Worm (Caenorhabditis elegans) whole organism, young adult: ENCODE results near the gene nphp-4.
A peak's percentile ranks its signal among the peaks of the same experiment; 100 is the strongest.

Source experiments
- B0019.2 ChIP-seq: fragments of 200-800 bp; sonication (Bioruptor generic); conservative IDR thresholded peaks from 2 replicates; pipeline ENCODE4 v1.3.6; 2022; ENCODE audit warnings: missing genetic modification reagents, missing genetic modification characterization, missing compliant biosample characterization
- B0336.3 ChIP-seq: fragments of 200-800 bp; sonication (Bioruptor generic); IDR thresholded peaks from 2 replicates; pipeline ENCODE4 v1.3.6; 2022; ENCODE audit warnings: missing genetic modification characterization, missing compliant biosample characterization
- F10E7.11 ChIP-seq: sonication (generic microtip); optimal IDR thresholded peaks from 2 replicates; lab custom pipeline; 2017; ENCODE audit warnings: mild to moderate bottlenecking, missing genetic modification characterization, moderate library complexity, missing compliant biosample characterization
- F23B12.7 ChIP-seq: sonication (generic microtip); optimal IDR thresholded peaks from 2 replicates; lab custom pipeline; 2017; ENCODE audit warnings: missing genetic modification characterization, mild to moderate bottlenecking, missing compliant biosample characterization, antibody characterized with exemption, moderate library complexity; ENCODE audit not compliant: insufficient read depth
- F49E8.2 ChIP-seq: sonication (generic microtip); optimal IDR thresholded peaks from 3 replicates; lab custom pipeline; 2017; ENCODE audit warnings: missing genetic modification characterization, mild to moderate bottlenecking, missing compliant biosample characterization, antibody characterized with exemption, moderate library complexity; ENCODE audit not compliant: insufficient read depth
- F52B5.7 ChIP-seq: sonication (generic microtip); optimal IDR thresholded peaks from 2 replicates; lab custom pipeline; 2016; ENCODE audit warnings: mild to moderate bottlenecking, missing genetic modification characterization, missing compliant biosample characterization
- K12H6.12 ChIP-seq: fragments of 200-800 bp; sonication (Bioruptor generic); optimal IDR thresholded peaks from 2 replicates; lab custom pipeline; 2018; ENCODE audit warnings: mild to moderate bottlenecking, missing genetic modification characterization, missing compliant biosample characterization
- T07F8.4 ChIP-seq: sonication (generic microtip); optimal IDR thresholded peaks from 2 replicates; lab custom pipeline; 2016; ENCODE audit warnings: mild to moderate bottlenecking, missing genetic modification characterization, moderate library complexity, missing compliant biosample characterization
- Y79H2A.3 ChIP-seq: fragments of 200-800 bp; sonication (Bioruptor generic); conservative IDR thresholded peaks from 2 replicates; pipeline ENCODE4 v1.3.6; 2022; ENCODE audit warnings: missing genetic modification reagents, missing genetic modification characterization, missing compliant biosample characterization
- Y95B8A.8 ChIP-seq: fragments of 200-800 bp; sonication (Bioruptor generic); IDR thresholded peaks from 2 replicates; pipeline ENCODE4 v1.3.6; 2022; ENCODE audit warnings: missing genetic modification reagents, missing genetic modification characterization, missing compliant biosample characterization
- akir-1 ChIP-seq: fragments of 200-800 bp; sonication (Bioruptor generic); optimal IDR thresholded peaks from 2 replicates; lab custom pipeline; 2018; ENCODE audit warnings: mild to moderate bottlenecking, missing genetic modification characterization, moderate library complexity, missing compliant biosample characterization
- ama-1 ChIP-seq, 3 experiments: fragments of 150-350 bp in 1 of 3; sonication (generic microtip) in 2 of 3; optimal IDR thresholded peaks; 2 replicates each; lab custom pipeline; 2014 to 2018; ENCODE audit warnings: missing biosample characterization in 2 of 3, missing genetic modification characterization in 2 of 3, missing genetic modification reagents in 2 of 3
- aptf-2 ChIP-seq: fragments of 200-800 bp; sonication (Bioruptor generic); conservative IDR thresholded peaks from 2 replicates; pipeline ENCODE4 v1.3.6; 2022; ENCODE audit warnings: missing genetic modification reagents, missing genetic modification characterization, missing compliant biosample characterization
- athp-1 ChIP-seq: sonication (generic microtip); optimal IDR thresholded peaks from 2 replicates; lab custom pipeline; 2017; ENCODE audit warnings: mild to moderate bottlenecking, missing genetic modification characterization, missing compliant biosample characterization
- attf-5 ChIP-seq: fragments of 200-800 bp; sonication (Bioruptor generic); optimal IDR thresholded peaks from 2 replicates; lab custom pipeline; 2018; ENCODE audit warnings: mild to moderate bottlenecking, missing genetic modification characterization, missing compliant biosample characterization
- attf-6 ChIP-seq: fragments of 200-800 bp; sonication (Bioruptor generic); IDR thresholded peaks from 2 replicates; pipeline ENCODE4 v1.3.6; 2022; ENCODE audit warnings: missing genetic modification reagents, missing genetic modification characterization, missing compliant biosample characterization
- ccch-3 ChIP-seq: fragments of 200-800 bp; sonication (Bioruptor generic); optimal IDR thresholded peaks from 2 replicates; lab custom pipeline; 2018; ENCODE audit warnings: mild to moderate bottlenecking, missing genetic modification characterization, missing compliant biosample characterization
- ceh-100 ChIP-seq: fragments of 200-800 bp; sonication (Bioruptor generic); IDR thresholded peaks from 2 replicates; pipeline ENCODE4 v1.3.6; 2022; ENCODE audit warnings: missing genetic modification reagents, missing genetic modification characterization, missing compliant biosample characterization
- ceh-40 ChIP-seq: fragments of 200-800 bp; sonication (Bioruptor generic); IDR thresholded peaks from 2 replicates; pipeline ENCODE4 v1.3.6; 2022; ENCODE audit warnings: missing genetic modification characterization, missing compliant biosample characterization
- ceh-79 ChIP-seq: sonication (generic microtip); optimal IDR thresholded peaks from 2 replicates; lab custom pipeline; 2017; ENCODE audit warnings: mild to moderate bottlenecking, missing genetic modification characterization, missing compliant biosample characterization
- die-1 ChIP-seq: sonication (generic microtip); optimal IDR thresholded peaks from 2 replicates; lab custom pipeline; 2016; ENCODE audit warnings: missing genotype, mild to moderate bottlenecking, missing genetic modification characterization, missing compliant biosample characterization
- egl-18 ChIP-seq: fragments of 200-800 bp; sonication (Bioruptor generic); IDR thresholded peaks from 2 replicates; pipeline ENCODE4 v1.3.6; 2022; ENCODE audit warnings: missing genetic modification reagents, missing genetic modification characterization, missing compliant biosample characterization
- egrh-3 ChIP-seq: fragments of 200-800 bp; sonication (Bioruptor generic); IDR thresholded peaks from 2 replicates; pipeline ENCODE4 v1.3.6; 2022; ENCODE audit warnings: missing genetic modification reagents, missing genetic modification characterization, missing compliant biosample characterization
- gei-17 ChIP-seq: fragments of 200-800 bp; sonication (Bioruptor generic); optimal IDR thresholded peaks from 2 replicates; lab custom pipeline; 2018; ENCODE audit warnings: mild to moderate bottlenecking, missing genetic modification characterization, missing compliant biosample characterization
- hlh-26 ChIP-seq: fragments of 200-800 bp; sonication (Bioruptor generic); conservative IDR thresholded peaks from 2 replicates; pipeline ENCODE4 v1.3.6; 2022; ENCODE audit warnings: missing genetic modification reagents, missing genetic modification characterization, missing compliant biosample characterization
- let-526 ChIP-seq: fragments of 200-800 bp; sonication (Bioruptor generic); IDR thresholded peaks from 2 replicates; pipeline ENCODE4 v1.3.6; 2022; ENCODE audit warnings: missing genetic modification reagents, missing genetic modification characterization, missing compliant biosample characterization
- lin-54 ChIP-seq: fragments of 200-800 bp; sonication (Bioruptor generic); optimal IDR thresholded peaks from 2 replicates; lab custom pipeline; 2018; ENCODE audit warnings: mild to moderate bottlenecking, missing genetic modification characterization, missing compliant biosample characterization
- lir-1 ChIP-seq: fragments of 200-800 bp; sonication (Bioruptor generic); conservative IDR thresholded peaks from 2 replicates; pipeline ENCODE4 v1.3.6; 2022; ENCODE audit warnings: missing genetic modification reagents, missing genetic modification characterization, missing compliant biosample characterization
- lsy-27 ChIP-seq: sonication (generic microtip); optimal IDR thresholded peaks from 2 replicates; lab custom pipeline; 2017; ENCODE audit warnings: missing genetic modification characterization, mild to moderate bottlenecking, missing compliant biosample characterization, antibody characterized with exemption, missing genotype, borderline replicate concordance; ENCODE audit not compliant: insufficient read depth
- madf-3 ChIP-seq: fragments of 200-800 bp; sonication (Bioruptor generic); IDR thresholded peaks from 2 replicates; pipeline ENCODE4 v1.3.6; 2022; ENCODE audit warnings: missing genetic modification reagents, missing genetic modification characterization, missing compliant biosample characterization
- nfya-2 ChIP-seq: fragments of 200-800 bp; sonication (Bioruptor generic); IDR thresholded peaks from 2 replicates; pipeline ENCODE4 v1.3.6; 2022; ENCODE audit warnings: missing genetic modification reagents, missing genetic modification characterization, missing compliant biosample characterization
- nfyb-1 ChIP-seq: fragments of 200-800 bp; sonication (Bioruptor generic); IDR thresholded peaks from 2 replicates; pipeline ENCODE4 v1.3.6; 2022; ENCODE audit warnings: missing genetic modification reagents, missing genetic modification characterization, missing compliant biosample characterization
- nhr-80 ChIP-seq: sonication (generic microtip); optimal IDR thresholded peaks from 2 replicates; lab custom pipeline; 2016; ENCODE audit warnings: missing genetic modification characterization, missing compliant biosample characterization
- pha-4 ChIP-seq: fragments of 150-350 bp; sonication (generic microtip); optimal IDR thresholded peaks from 2 replicates; lab custom pipeline; 2014; ENCODE audit warnings: missing biosample characterization, missing genetic modification reagents, missing genetic modification characterization
- repo-1 ChIP-seq: sonication (generic microtip); optimal IDR thresholded peaks from 2 replicates; lab custom pipeline; 2017; ENCODE audit warnings: mild to moderate bottlenecking, missing genetic modification characterization, missing compliant biosample characterization
- rpc-1 ChIP-seq, 2 experiments: fragments of 150-350 bp in 1 of 2; sonication (generic microtip) in 1 of 2; optimal IDR thresholded peaks; 2 replicates each; lab custom pipeline; 2014 to 2018; ENCODE audit warnings: missing biosample characterization in 1 of 2, missing genetic modification characterization in 1 of 2, missing genetic modification reagents in 1 of 2, missing genotype in 1 of 2
- sea-2 ChIP-seq: fragments of 200-800 bp; sonication (Bioruptor generic); IDR thresholded peaks from 2 replicates; pipeline ENCODE4 v1.3.6; 2022; ENCODE audit warnings: missing genetic modification characterization, missing compliant biosample characterization
- snpc-1.1 ChIP-seq: sonication (generic microtip); optimal IDR thresholded peaks from 2 replicates; lab custom pipeline; 2017; ENCODE audit warnings: missing genetic modification characterization, mild to moderate bottlenecking, missing compliant biosample characterization, antibody characterized with exemption, moderate library complexity, missing genotype, missing genetic modification reagents; ENCODE audit not compliant: insufficient read depth
- snpc-3.4 ChIP-seq: sonication (generic microtip); optimal IDR thresholded peaks from 2 replicates; lab custom pipeline; 2017; ENCODE audit warnings: missing genetic modification characterization, mild to moderate bottlenecking, missing compliant biosample characterization, antibody characterized with exemption, moderate library complexity, missing genotype, missing genetic modification reagents
- tbx-9 ChIP-seq: sonication (generic microtip); optimal IDR thresholded peaks from 2 replicates; lab custom pipeline; 2016; ENCODE audit warnings: borderline replicate concordance, missing genetic modification characterization, inconsistent platforms, missing compliant biosample characterization
- tlf-1 ChIP-seq: fragments of 200-800 bp; sonication (Bioruptor generic); optimal IDR thresholded peaks from 2 replicates; lab custom pipeline; 2018; ENCODE audit warnings: mild to moderate bottlenecking, missing genetic modification characterization, missing compliant biosample characterization
- unc-62 ChIP-seq: fragments of 150-350 bp; optimal IDR thresholded peaks from 2 replicates; lab custom pipeline; 2014; ENCODE audit warnings: missing biosample characterization, missing genetic modification reagents, missing genetic modification characterization
- zfh-2 ChIP-seq: fragments of 200-800 bp; sonication (Bioruptor generic); conservative IDR thresholded peaks from 2 replicates; pipeline ENCODE4 v1.3.6; 2022; ENCODE audit warnings: missing genetic modification reagents, missing genetic modification characterization, missing compliant biosample characterization
- zim-3 ChIP-seq: sonication (generic microtip); optimal IDR thresholded peaks from 2 replicates; lab custom pipeline; 2017; ENCODE audit warnings: mild to moderate bottlenecking, missing genetic modification characterization, moderate library complexity, missing compliant biosample characterization
- ztf-25 ChIP-seq: fragments of 200-800 bp; sonication (Bioruptor generic); IDR thresholded peaks from 2 replicates; pipeline ENCODE4 v1.3.6; 2022; ENCODE audit warnings: missing genetic modification reagents, missing genetic modification characterization, missing compliant biosample characterization
- ztf-26 ChIP-seq: sonication (generic microtip); optimal IDR thresholded peaks from 2 replicates; lab custom pipeline; 2017; ENCODE audit warnings: missing genetic modification characterization, missing compliant biosample characterization

Gene nphp-4

DNA sequence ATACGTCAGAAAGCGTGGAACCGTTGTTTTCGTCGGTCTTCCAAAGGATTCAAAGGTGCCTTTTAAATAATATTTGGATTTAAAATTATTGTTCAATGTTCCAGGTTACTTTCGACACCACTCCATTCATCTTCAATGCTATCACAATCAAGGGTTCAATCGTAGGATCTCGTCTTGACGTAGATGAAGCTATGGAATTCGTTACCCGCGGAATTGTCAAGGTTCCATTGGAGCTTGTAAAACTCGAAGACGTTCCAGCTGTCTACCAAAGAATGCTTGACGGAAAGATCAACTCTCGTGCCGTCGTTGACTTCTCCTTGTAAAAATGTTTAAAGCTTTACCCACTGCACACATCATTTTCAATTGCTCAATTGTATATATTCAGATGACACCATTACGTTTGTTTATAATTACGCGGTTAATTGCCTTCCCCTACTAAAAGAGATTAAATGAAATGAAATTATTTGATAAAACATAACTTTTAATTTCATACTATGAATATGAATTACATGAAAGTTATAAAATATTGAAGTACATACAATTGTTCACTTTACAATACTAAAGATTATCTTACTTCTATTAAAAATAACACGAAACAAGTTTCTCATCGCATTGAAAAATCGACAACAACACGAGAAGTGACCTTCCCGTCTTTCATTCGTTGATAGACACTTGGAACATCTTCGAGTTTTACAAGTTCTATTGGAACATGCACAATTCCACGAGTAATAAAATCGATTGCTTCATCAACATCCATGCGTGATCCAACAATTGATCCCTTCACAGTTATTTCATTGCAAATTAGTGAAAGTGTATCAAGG is 45.8 kb upstream of the nphp-4 start (continued):
- no peak for TF ChIP-seq ztf-26 (tag; lab: Kevin White, UChicago)
- no peak for TF ChIP-seq athp-1
- 0 out of 2 replicates have a peak, but pooled peaks have one; percentile 55 for TF ChIP-seq madf-3 (GFP tag; lab: Robert Waterston, UW)
- no peak for TF ChIP-seq die-1
- no peak for TF ChIP-seq B0336.3
- no peak for TF ChIP-seq nfya-2 (GFP tag; lab: Robert Waterston, UW)
- peak; percentile 77 for TF ChIP-seq nfyb-1 (GFP tag; lab: Robert Waterston, UW)
- 0 out of 2 replicates have a peak, but pooled peaks have one; percentile 33 for TF ChIP-seq lir-1 (GFP tag; lab: Robert Waterston, UW)
- TF ChIP-seq ztf-25 (GFP tag; lab: Robert Waterston, UW), result no peak
- TF ChIP-seq B0019.2 (GFP tag; lab: Robert Waterston, UW), result no peak
- TF ChIP-seq hlh-26 (GFP tag; lab: Robert Waterston, UW), result no peak
- no peak for TF ChIP-seq rpc-1 (optimal IDR thresholded peaks at IDR 0.05; lab: Kevin White, UChicago)
- no peak for TF ChIP-seq rpc-1 (tag; optimal IDR thresholded peaks at IDR 0.05; lab: Kevin White, UChicago)
- peak; percentile 15; the same call in 1 of the 2 replicates for TF ChIP-seq let-526 (GFP tag; lab: Robert Waterston, UW)
- peak; percentile 41 for TF ChIP-seq F52B5.7 (tag; lab: Kevin White, UChicago)
- no peak for TF ChIP-seq lin-54 (GFP tag; lab: Kevin White, UChicago)
- TF ChIP-seq attf-6 (GFP tag; lab: Robert Waterston, UW), result no peak
- TF ChIP-seq snpc-3.4 (tag; lab: Kevin White, UChicago), result no peak
- no peak for TF ChIP-seq Y79H2A.3
- no peak for TF ChIP-seq aptf-2 (GFP tag; lab: Robert Waterston, UW)
- TF ChIP-seq F10E7.11 (tag; lab: Kevin White, UChicago), result no peak
- TF ChIP-seq pha-4 (tag; lab: Kevin White, UChicago), result no peak
- TF ChIP-seq F23B12.7, result peak; percentile 43
- TF ChIP-seq egl-18 (GFP tag; lab: Robert Waterston, UW), result no peak
- TF ChIP-seq ccch-3 (GFP tag; lab: Kevin White, UChicago), result no peak
- peak; percentile 84 for TF ChIP-seq ama-1 (optimal IDR thresholded peaks at IDR 0.05; lab: Kevin White, UChicago)
- no peak for TF ChIP-seq ama-1 (GFP tag; optimal IDR thresholded peaks at IDR 0.05; lab: Kevin White, UChicago)
- no peak for TF ChIP-seq akir-1
- no peak for TF ChIP-seq K12H6.12 (tag; lab: Kevin White, UChicago)
- no peak for TF ChIP-seq lsy-27 (tag; lab: Kevin White, UChicago)
- no peak for TF ChIP-seq sea-2 (GFP tag; lab: Robert Waterston, UW)
- TF ChIP-seq T07F8.4 (tag; lab: Kevin White, UChicago), result no peak
- TF ChIP-seq gei-17 (GFP tag; lab: Kevin White, UChicago), result no peak
- no peak for TF ChIP-seq ceh-79 (tag; lab: Kevin White, UChicago)
- no peak for TF ChIP-seq attf-5 (GFP tag; lab: Kevin White, UChicago)
- TF ChIP-seq snpc-1.1 (tag; lab: Kevin White, UChicago), result no peak
- no peak for TF ChIP-seq unc-62 (GFP tag; lab: Kevin White, UChicago)
- TF ChIP-seq egrh-3 (GFP tag; lab: Robert Waterston, UW), result no peak
- TF ChIP-seq Y95B8A.8, result no peak
- no peak for TF ChIP-seq nhr-80 (tag; lab: Kevin White, UChicago)
- TF ChIP-seq repo-1 (tag; lab: Kevin White, UChicago), result peak; percentile 71
- TF ChIP-seq zim-3 (tag; lab: Kevin White, UChicago), result no peak
- TF ChIP-seq zfh-2 (GFP tag; lab: Robert Waterston, UW), result no peak
- no peak for TF ChIP-seq F49E8.2 (tag; lab: Kevin White, UChicago)
- no peak for TF ChIP-seq ceh-40 (GFP tag; lab: Robert Waterston, UW)
- TF ChIP-seq ceh-100, result no peak
- no peak for TF ChIP-seq tbx-9 (tag; lab: Kevin White, UChicago)
- TF ChIP-seq tlf-1 (GFP tag; lab: Kevin White, UChicago), result peak; percentile 63
